Fruit fly (Drosophila melanogaster): ENCODE measurements around the gene CG11911.

The CG11911 gene

dm6 chr2L:285596-286023, 35.4 kb downstream of the CG11911 start (continued):
- no peak for TF ChIP-seq jing (GFP tag; optimal IDR thresholded peaks at IDR 0.05)
- peak; percentile 54 for TF ChIP-seq CG13296 (GFP tag; optimal IDR thresholded peaks at IDR 0.05)
- peak; percentile 31; the same call in 1 of the 3 replicates for TF ChIP-seq otp (GFP tag; IDR thresholded peaks at IDR 0.05)
- peak; percentile 57; the same call in 1 of the 3 replicates for TF ChIP-seq CG6791 (GFP tag; IDR thresholded peaks at IDR 0.05; ENCODE audit: partially characterized antibody)
- TF ChIP-seq CG2202 (tag; optimal IDR thresholded peaks at IDR 0.05), result no peak
- peak; percentile 37 for TF ChIP-seq MTF-1 (GFP tag; optimal IDR thresholded peaks at IDR 0.05; ENCODE audit: borderline replicate concordance)

- TF ChIP-seq CG30020 (tag; optimal IDR thresholded peaks at IDR 0.05) (peak; percentile 15), CG18262 (tag; optimal IDR thresholded peaks at IDR 0.05) (peak; percentile 2), gfzf (GFP tag; optimal IDR thresholded peaks at IDR 0.05) (peak; percentile 58), slou (GFP tag; optimal IDR thresholded peaks at IDR 0.05) (no peak), CG10979 (tag; optimal IDR thresholded peaks at IDR 0.05) (no peak), gce (GFP tag; IDR thresholded peaks at IDR 0.05) (no peak), ro (GFP tag; IDR thresholded peaks at IDR 0.05) (no peak), CG3407 (GFP tag; optimal IDR thresholded peaks at IDR 0.05) (no peak), gem (tag; optimal IDR thresholded peaks at IDR 0.05) (no peak), ci (GFP tag; IDR thresholded peaks at IDR 0.05) (peak; percentile 58; the same call in 1 of the 3 replicates), Asciz (GFP tag; optimal IDR thresholded peaks at IDR 0.05) (no peak), abd-A (tag; optimal IDR thresholded peaks at IDR 0.05) (no peak), HHEX (GFP tag; optimal IDR thresholded peaks at IDR 0.05) (peak; percentile 9), CG2116 (GFP tag; optimal IDR thresholded peaks at IDR 0.05) (peak; percentile 52), odd (GFP tag; optimal IDR thresholded peaks at IDR 0.05) (no peak), Aef1 (GFP tag; IDR thresholded peaks at IDR 0.05) (0 out of 3 replicates have a peak, but pooled peaks have one; percentile 20), zfh2 (GFP tag; optimal IDR thresholded peaks at IDR 0.05) (peak; percentile 65), hb (GFP tag; IDR thresholded peaks at IDR 0.05; ENCODE audit: partially characterized antibody) (no peak), Pdp1 (GFP tag; optimal IDR thresholded peaks at IDR 0.05) (peak in 1 of 2 experiments; percentile 57), CG8290 (GFP tag; optimal IDR thresholded peaks at IDR 0.05) (no peak), CG8290 (tag; optimal IDR thresholded peaks at IDR 0.05) (peak in 1 of 2 experiments; percentile 64), CG13123 (GFP tag; optimal IDR thresholded peaks at IDR 0.05) (no peak), Mad (GFP tag; optimal IDR thresholded peaks at IDR 0.05) (peak; percentile 26), CG10654 (GFP tag; optimal IDR thresholded peaks at IDR 0.05) (no peak), Hr3 (GFP tag; optimal IDR thresholded peaks at IDR 0.05) (peak; percentile 4), CG11456 (GFP tag; IDR thresholded peaks at IDR 0.05) (peak; percentile 53; the same call in 1 of the 3 replicates), ac (GFP tag; optimal IDR thresholded peaks at IDR 0.05) (no peak), CG14710 (tag; optimal IDR thresholded peaks at IDR 0.05) (peak; percentile 37), ken (GFP tag; IDR thresholded peaks at IDR 0.05) (peak; percentile 63; the same call in 2 of the 3 replicates), stc (GFP tag; IDR thresholded peaks at IDR 0.05) (peak; percentile 30; the same call in 1 of the 2 replicates), CG1792 (GFP tag; optimal IDR thresholded peaks at IDR 0.05) (peak; percentile 70), prd (optimal IDR thresholded peaks at IDR 0.05) (no peak), prd (GFP tag; IDR thresholded peaks at IDR 0.05) (0 out of 3 replicates have a peak, but pooled peaks have one; percentile 43), Elba2 (GFP tag; optimal IDR thresholded peaks at IDR 0.05) (no peak), Chrac-16 (GFP tag; optimal IDR thresholded peaks at IDR 0.05) (peak; percentile 4), CG3847 (GFP tag; IDR thresholded peaks at IDR 0.05) (peak; percentile 43; the same call in 1 of the 2 replicates), amos (GFP tag; IDR thresholded peaks at IDR 0.05; ENCODE audit: partially characterized antibody) (peak; percentile 31; the same call in 1 of the 2 replicates), Lhr (GFP tag; optimal IDR thresholded peaks at IDR 0.05) (no peak), CG8765 (GFP tag; IDR thresholded peaks at IDR 0.05) (peak; percentile 48; the same call in 1 of the 2 replicates), Atf-2 (GFP tag; optimal IDR thresholded peaks at IDR 0.05) (no peak), fd64A (GFP tag; optimal IDR thresholded peaks at IDR 0.05) (no peak), sens (GFP tag) (peak; percentile 75), bcd (GFP tag; optimal IDR thresholded peaks at IDR 0.05) (peak; percentile 46)
Measured at dm6 chr2L:283071-283482, 38.0 kb downstream of the CG11911 start, which contains the start of gene CG11601. Gene CG11601, minus strand, starts transcription at chr2L:283269.
